Fruit fly (Drosophila melanogaster): ENCODE data around the gene CG32829.

DNA sequence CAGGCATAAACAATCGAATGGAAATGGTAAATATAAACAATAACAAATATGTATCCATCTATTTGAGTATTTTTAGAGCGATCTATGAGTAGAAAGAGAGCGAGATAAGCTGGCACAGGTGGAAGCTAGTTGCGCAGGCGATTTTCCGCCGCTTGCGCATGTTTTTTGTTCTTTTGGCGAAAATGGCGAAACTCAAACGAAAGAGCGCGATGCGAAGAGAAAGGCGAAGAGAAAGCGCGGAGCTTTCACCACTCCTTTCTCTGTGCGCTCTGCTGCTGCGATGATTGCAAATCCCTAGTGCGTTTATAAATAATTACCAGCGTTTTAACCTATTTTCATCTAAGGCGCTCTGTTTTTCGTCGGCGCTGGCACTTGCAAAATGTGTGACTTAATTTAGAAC is 25.5 kb upstream of the CG32829 start:
- TF ChIP-seq CG8478 (optimal IDR thresholded peaks at IDR 0.05) (no peak), CTCF (optimal IDR thresholded peaks at IDR 0.05) (no peak)
